Worm (Caenorhabditis elegans) whole organism, young adult: ENCODE results near the gene ttr-42.

Source experiments
- B0336.3 ChIP-seq: fragments of 200-800 bp; sonication (Bioruptor generic); IDR thresholded peaks from 2 replicates; pipeline ENCODE4 v1.3.6; 2022; ENCODE audit warnings: missing genetic modification characterization, missing compliant biosample characterization
- D2030.7 ChIP-seq: fragments of 200-800 bp; sonication (Bioruptor generic); IDR thresholded peaks from 2 replicates; pipeline ENCODE4 v1.3.6; 2022; ENCODE audit warnings: missing genetic modification reagents, missing genetic modification characterization, missing compliant biosample characterization
- F23B12.7 ChIP-seq: sonication (generic microtip); optimal IDR thresholded peaks from 2 replicates; lab custom pipeline; 2017; ENCODE audit warnings: missing genetic modification characterization, mild to moderate bottlenecking, missing compliant biosample characterization, antibody characterized with exemption, moderate library complexity; ENCODE audit not compliant: insufficient read depth
- F33H1.4 ChIP-seq: fragments of 200-800 bp; sonication (Bioruptor generic); IDR thresholded peaks from 2 replicates; pipeline ENCODE4 v1.3.6; 2022; ENCODE audit warnings: missing genetic modification reagents, missing genetic modification characterization, missing compliant biosample characterization
- F39B2.1 ChIP-seq: fragments of 200-800 bp; sonication (Bioruptor generic); IDR thresholded peaks from 2 replicates; pipeline ENCODE4 v1.3.6; 2022; ENCODE audit warnings: missing genetic modification reagents, missing genetic modification characterization, missing compliant biosample characterization
- F57C9.4 ChIP-seq: sonication (generic microtip); optimal IDR thresholded peaks from 2 replicates; lab custom pipeline; 2017; ENCODE audit warnings: mild to moderate bottlenecking, missing genetic modification characterization, missing compliant biosample characterization
- Y53G8AR.9 ChIP-seq: fragments of 200-800 bp; sonication (Bioruptor generic); conservative IDR thresholded peaks from 2 replicates; pipeline ENCODE4 v1.3.6; 2022; ENCODE audit warnings: missing genetic modification reagents, missing genetic modification characterization, missing compliant biosample characterization
- Y67H2A.10 ChIP-seq: fragments of 200-800 bp; sonication (Bioruptor generic); conservative IDR thresholded peaks from 2 replicates; pipeline ENCODE4 v1.3.6; 2022; ENCODE audit warnings: missing genetic modification reagents, missing genetic modification characterization, missing compliant biosample characterization
- Y95B8A.8 ChIP-seq: fragments of 200-800 bp; sonication (Bioruptor generic); IDR thresholded peaks from 2 replicates; pipeline ENCODE4 v1.3.6; 2022; ENCODE audit warnings: missing genetic modification reagents, missing genetic modification characterization, missing compliant biosample characterization
- ZK185.1 ChIP-seq: sonication (generic microtip); optimal IDR thresholded peaks from 2 replicates; lab custom pipeline; 2016; ENCODE audit warnings: mild to moderate bottlenecking, missing genetic modification characterization, missing compliant biosample characterization; ENCODE audit not compliant: poor library complexity, severe bottlenecking
- ama-1 ChIP-seq, 3 experiments: fragments of 150-350 bp in 1 of 3; sonication (generic microtip) in 2 of 3; optimal IDR thresholded peaks; 2 replicates each; lab custom pipeline; 2014 to 2018; ENCODE audit warnings: missing biosample characterization in 2 of 3, missing genetic modification characterization in 2 of 3, missing genetic modification reagents in 2 of 3
- aptf-2 ChIP-seq: fragments of 200-800 bp; sonication (Bioruptor generic); conservative IDR thresholded peaks from 2 replicates; pipeline ENCODE4 v1.3.6; 2022; ENCODE audit warnings: missing genetic modification reagents, missing genetic modification characterization, missing compliant biosample characterization
- atf-7 ChIP-seq: sonication (generic microtip); optimal IDR thresholded peaks from 2 replicates; lab custom pipeline; 2017; ENCODE audit warnings: mild to moderate bottlenecking, missing genetic modification characterization, missing compliant biosample characterization
- bed-2 ChIP-seq: fragments of 200-800 bp; sonication (Bioruptor generic); IDR thresholded peaks from 2 replicates; pipeline ENCODE4 v1.3.6; 2022; ENCODE audit warnings: missing genetic modification reagents, missing genetic modification characterization, missing compliant biosample characterization
- ccch-3 ChIP-seq: fragments of 200-800 bp; sonication (Bioruptor generic); optimal IDR thresholded peaks from 2 replicates; lab custom pipeline; 2018; ENCODE audit warnings: mild to moderate bottlenecking, missing genetic modification characterization, missing compliant biosample characterization
- cebp-2 ChIP-seq: fragments of 200-800 bp; sonication (Bioruptor generic); IDR thresholded peaks from 2 replicates; pipeline ENCODE4 v1.3.6; 2022; ENCODE audit warnings: missing genetic modification characterization, missing compliant biosample characterization
- ceh-58 ChIP-seq: fragments of 200-800 bp; sonication (Bioruptor generic); IDR thresholded peaks from 2 replicates; pipeline ENCODE4 v1.3.6; 2022; ENCODE audit warnings: missing genetic modification characterization, missing compliant biosample characterization
- ceh-91 ChIP-seq: fragments of 200-800 bp; sonication (Bioruptor generic); IDR thresholded peaks from 2 replicates; pipeline ENCODE4 v1.3.6; 2022; ENCODE audit warnings: missing genetic modification reagents, missing genetic modification characterization, missing compliant biosample characterization
- chd-7 ChIP-seq: sonication (generic microtip); optimal IDR thresholded peaks from 2 replicates; lab custom pipeline; 2016; ENCODE audit warnings: mild to moderate bottlenecking, missing genetic modification characterization, moderate library complexity, missing compliant biosample characterization
- die-1 ChIP-seq: sonication (generic microtip); optimal IDR thresholded peaks from 2 replicates; lab custom pipeline; 2016; ENCODE audit warnings: missing genotype, mild to moderate bottlenecking, missing genetic modification characterization, missing compliant biosample characterization
- dox-1 ChIP-seq: fragments of 200-800 bp; sonication (Bioruptor generic); IDR thresholded peaks from 2 replicates; pipeline ENCODE4 v1.3.6; 2022; ENCODE audit warnings: missing genetic modification reagents, missing genetic modification characterization, missing compliant biosample characterization
- dpff-1 ChIP-seq: sonication (generic microtip); optimal IDR thresholded peaks from 2 replicates; lab custom pipeline; 2017; ENCODE audit warnings: mild to moderate bottlenecking, missing genetic modification characterization, missing compliant biosample characterization
- ets-4 ChIP-seq: fragments of 200-800 bp; sonication (Bioruptor generic); optimal IDR thresholded peaks from 2 replicates; lab custom pipeline; 2018; ENCODE audit warnings: mild to moderate bottlenecking, missing genetic modification characterization, missing compliant biosample characterization
- gei-17 ChIP-seq: fragments of 200-800 bp; sonication (Bioruptor generic); optimal IDR thresholded peaks from 2 replicates; lab custom pipeline; 2018; ENCODE audit warnings: mild to moderate bottlenecking, missing genetic modification characterization, missing compliant biosample characterization
- hlh-12 ChIP-seq: sonication (generic microtip); optimal IDR thresholded peaks from 2 replicates; lab custom pipeline; 2016; ENCODE audit warnings: missing genetic modification characterization, missing compliant biosample characterization
- hrde-1 ChIP-seq: sonication (generic microtip); optimal IDR thresholded peaks from 2 replicates; lab custom pipeline; 2016; ENCODE audit warnings: missing genetic modification characterization, mild to moderate bottlenecking, missing compliant biosample characterization, moderate library complexity, missing genotype, missing genetic modification reagents, borderline replicate concordance
- let-607 ChIP-seq, 2 experiments: fragments of 200-800 bp in 1 of 2; sonication (Bioruptor generic) in 1 of 2; sonication (generic microtip) in 1 of 2; optimal IDR thresholded peaks; 2 replicates each; lab custom pipeline; 2016 to 2018; ENCODE audit warnings: mild to moderate bottlenecking in 2 of 2, missing compliant biosample characterization in 2 of 2, missing genetic modification characterization in 2 of 2, moderate library complexity in 2 of 2, missing genotype in 1 of 2
- lin-35 ChIP-seq, 3 experiments: fragments of 150-350 bp in 2 of 3; sonication (generic microtip) in 1 of 3; optimal IDR thresholded peaks; 2 replicates each; lab custom pipeline; 2014 to 2018; ENCODE audit warnings: missing biosample characterization in 3 of 3, missing genetic modification characterization in 3 of 3, missing genetic modification reagents in 3 of 3
- lin-40 ChIP-seq: sonication (generic microtip); optimal IDR thresholded peaks from 2 replicates; lab custom pipeline; 2016; ENCODE audit warnings: missing genetic modification characterization, mild to moderate bottlenecking, missing compliant biosample characterization, missing genotype, missing genetic modification reagents
- lin-54 ChIP-seq: fragments of 200-800 bp; sonication (Bioruptor generic); optimal IDR thresholded peaks from 2 replicates; lab custom pipeline; 2018; ENCODE audit warnings: mild to moderate bottlenecking, missing genetic modification characterization, missing compliant biosample characterization
- madf-10 ChIP-seq: sonication (generic microtip); optimal IDR thresholded peaks from 2 replicates; lab custom pipeline; 2016; ENCODE audit warnings: mild to moderate bottlenecking, missing genetic modification characterization, missing compliant biosample characterization
- madf-3 ChIP-seq: fragments of 200-800 bp; sonication (Bioruptor generic); IDR thresholded peaks from 2 replicates; pipeline ENCODE4 v1.3.6; 2022; ENCODE audit warnings: missing genetic modification reagents, missing genetic modification characterization, missing compliant biosample characterization
- madf-8 ChIP-seq: fragments of 200-800 bp; sonication (Bioruptor generic); conservative IDR thresholded peaks from 2 replicates; pipeline ENCODE4 v1.3.6; 2022; ENCODE audit warnings: missing genetic modification reagents, missing genetic modification characterization, missing compliant biosample characterization
- nhr-120 ChIP-seq: fragments of 200-800 bp; sonication (Bioruptor generic); IDR thresholded peaks from 2 replicates; pipeline ENCODE4 v1.3.6; 2022; ENCODE audit warnings: missing genetic modification characterization, missing compliant biosample characterization
- nhr-27 ChIP-seq: fragments of 200-800 bp; sonication (Bioruptor generic); optimal IDR thresholded peaks from 2 replicates; lab custom pipeline; 2018; ENCODE audit warnings: mild to moderate bottlenecking, missing genetic modification characterization, moderate library complexity, missing compliant biosample characterization
- nhr-80 ChIP-seq: sonication (generic microtip); optimal IDR thresholded peaks from 2 replicates; lab custom pipeline; 2016; ENCODE audit warnings: missing genetic modification characterization, missing compliant biosample characterization
- nhr-90 ChIP-seq: sonication (generic microtip); optimal IDR thresholded peaks from 2 replicates; lab custom pipeline; 2016; ENCODE audit warnings: missing genotype, mild to moderate bottlenecking, missing genetic modification characterization, missing compliant biosample characterization
- rpc-1 ChIP-seq, 2 experiments: fragments of 150-350 bp in 1 of 2; sonication (generic microtip) in 1 of 2; optimal IDR thresholded peaks; 2 replicates each; lab custom pipeline; 2014 to 2018; ENCODE audit warnings: missing biosample characterization in 1 of 2, missing genetic modification characterization in 1 of 2, missing genetic modification reagents in 1 of 2, missing genotype in 1 of 2
- sea-2 ChIP-seq: fragments of 200-800 bp; sonication (Bioruptor generic); IDR thresholded peaks from 2 replicates; pipeline ENCODE4 v1.3.6; 2022; ENCODE audit warnings: missing genetic modification characterization, missing compliant biosample characterization
- snpc-3.4 ChIP-seq: sonication (generic microtip); optimal IDR thresholded peaks from 2 replicates; lab custom pipeline; 2017; ENCODE audit warnings: missing genetic modification characterization, mild to moderate bottlenecking, missing compliant biosample characterization, antibody characterized with exemption, moderate library complexity, missing genotype, missing genetic modification reagents
- snpc-4 ChIP-seq, 5 experiments: fragments of 150-350 bp in 1 of 5; sonication (generic microtip) in 4 of 5; optimal IDR thresholded peaks; 2 replicates each; lab custom pipeline; 2014 to 2018; ENCODE audit warnings: missing genetic modification characterization in 5 of 5, missing biosample characterization in 3 of 5, antibody characterized with exemption in 2 of 5, mild to moderate bottlenecking in 2 of 5, missing compliant biosample characterization in 2 of 5, missing genotype in 2 of 5, moderate library complexity in 2 of 5, missing genetic modification reagents in 1 of 5
- tbp1 ChIP-seq: fragments of 200-800 bp; sonication (Bioruptor generic); optimal IDR thresholded peaks from 2 replicates; lab custom pipeline; 2018; ENCODE audit warnings: mild to moderate bottlenecking, missing genetic modification characterization, missing compliant biosample characterization
- ztf-22 ChIP-seq: fragments of 200-800 bp; sonication (Bioruptor generic); optimal IDR thresholded peaks from 2 replicates; lab custom pipeline; 2018; ENCODE audit warnings: mild to moderate bottlenecking, missing genetic modification characterization, moderate library complexity, missing compliant biosample characterization
- ztf-25 ChIP-seq: fragments of 200-800 bp; sonication (Bioruptor generic); IDR thresholded peaks from 2 replicates; pipeline ENCODE4 v1.3.6; 2022; ENCODE audit warnings: missing genetic modification reagents, missing genetic modification characterization, missing compliant biosample characterization
- ztf-26 ChIP-seq: sonication (generic microtip); optimal IDR thresholded peaks from 2 replicates; lab custom pipeline; 2017; ENCODE audit warnings: missing genetic modification characterization, missing compliant biosample characterization
- ztf-3 ChIP-seq: fragments of 200-800 bp; sonication (Bioruptor generic); optimal IDR thresholded peaks from 2 replicates; lab custom pipeline; 2018; ENCODE audit warnings: mild to moderate bottlenecking, missing genetic modification characterization, missing compliant biosample characterization
- ztf-6 ChIP-seq: fragments of 200-800 bp; sonication (Bioruptor generic); IDR thresholded peaks from 2 replicates; pipeline ENCODE4 v1.3.6; 2022; ENCODE audit warnings: missing genetic modification reagents, missing genetic modification characterization, missing compliant biosample characterization

Gene ttr-42

ce11 chrX:2569040-2569439 is 8.5 kb upstream of the ttr-42 start (continued):
- TF ChIP-seq sea-2 (GFP tag; lab: Robert Waterston, UW): no peak
- no peak for TF ChIP-seq ceh-91 (GFP tag; lab: Robert Waterston, UW)
- peak; percentile 72 for TF ChIP-seq atf-7 (tag; lab: Kevin White, UChicago)
- TF ChIP-seq F23B12.7 (tag; lab: Kevin White, UChicago): no peak
- no peak for TF ChIP-seq D2030.7 (GFP tag; lab: Robert Waterston, UW)
- TF ChIP-seq bed-2 (GFP tag; lab: Robert Waterston, UW): no peak
- TF ChIP-seq hrde-1: no peak
- peak; percentile 42 for TF ChIP-seq nhr-90 (tag; lab: Kevin White, UChicago)
- TF ChIP-seq let-607 (tag; optimal IDR thresholded peaks at IDR 0.05; lab: Kevin White, UChicago): peak; percentile 73 to 82
- TF ChIP-seq lin-35 (GFP tag; optimal IDR thresholded peaks at IDR 0.05; lab: Kevin White, UChicago): no peak
- TF ChIP-seq dox-1 (GFP tag; lab: Robert Waterston, UW): peak; percentile 62
- TF ChIP-seq madf-3 (GFP tag; lab: Robert Waterston, UW): no peak
- no peak for TF ChIP-seq madf-8 (GFP tag; lab: Robert Waterston, UW)
- TF ChIP-seq Y53G8AR.9 (GFP tag; lab: Robert Waterston, UW): 0 out of 2 replicates have a peak, but pooled peaks have one; percentile 46
- TF ChIP-seq chd-7: peak; percentile 22
- TF ChIP-seq cebp-2: no peak
- TF ChIP-seq B0336.3 (GFP tag; lab: Robert Waterston, UW): peak; percentile 81
- no peak for TF ChIP-seq ceh-58 (GFP tag; lab: Robert Waterston, UW)
- no peak for TF ChIP-seq Y67H2A.10
- TF ChIP-seq gei-17 (GFP tag; lab: Kevin White, UChicago): no peak
- no peak for TF ChIP-seq Y95B8A.8 (GFP tag; lab: Robert Waterston, UW)
- no peak for TF ChIP-seq rpc-1 (optimal IDR thresholded peaks at IDR 0.05; lab: Kevin White, UChicago)
- no peak for TF ChIP-seq rpc-1 (tag; optimal IDR thresholded peaks at IDR 0.05; lab: Kevin White, UChicago)
- no peak for TF ChIP-seq ztf-6 (GFP tag; lab: Robert Waterston, UW)
- TF ChIP-seq ets-4: peak; percentile 66
- TF ChIP-seq madf-10 (tag; lab: Kevin White, UChicago): peak; percentile 55
- TF ChIP-seq ztf-22 (GFP tag; lab: Kevin White, UChicago): peak; percentile 73
- TF ChIP-seq snpc-3.4 (tag; lab: Kevin White, UChicago): no peak
- TF ChIP-seq F33H1.4: no peak
- TF ChIP-seq snpc-4 (GFP tag; optimal IDR thresholded peaks at IDR 0.05; lab: Kevin White, UChicago): no peak
- no peak for TF ChIP-seq snpc-4 (tag; optimal IDR thresholded peaks at IDR 0.05; lab: Kevin White, UChicago)
- TF ChIP-seq lin-54: no peak
- TF ChIP-seq ZK185.1: peak; percentile 6
- peak; percentile 99 for TF ChIP-seq nhr-80 (tag; lab: Kevin White, UChicago)
- TF ChIP-seq aptf-2 (GFP tag; lab: Robert Waterston, UW): no peak
- TF ChIP-seq nhr-27 (tag; lab: Kevin White, UChicago): no peak
- no peak for TF ChIP-seq F57C9.4 (tag; lab: Kevin White, UChicago)
- TF ChIP-seq ama-1 (optimal IDR thresholded peaks at IDR 0.05; lab: Kevin White, UChicago): no peak
- TF ChIP-seq ama-1 (GFP tag; optimal IDR thresholded peaks at IDR 0.05; lab: Kevin White, UChicago): no peak
- TF ChIP-seq ztf-26 (tag; lab: Kevin White, UChicago): no peak
- peak; percentile 53 for TF ChIP-seq lin-40 (tag; lab: Kevin White, UChicago)
- TF ChIP-seq ztf-25 (GFP tag; lab: Robert Waterston, UW): no peak
- TF ChIP-seq tbp1: peak; percentile 37
- TF ChIP-seq nhr-120 (GFP tag; lab: Robert Waterston, UW): no peak
- no peak for TF ChIP-seq ccch-3
- no peak for TF ChIP-seq ztf-3 (GFP tag; lab: Kevin White, UChicago)
- no peak for TF ChIP-seq dpff-1 (tag; lab: Kevin White, UChicago)
- no peak for TF ChIP-seq F39B2.1
- TF ChIP-seq hlh-12: no peak
- no peak for TF ChIP-seq die-1 (tag; lab: Kevin White, UChicago)
- TF ChIP-seq, all 124 proteins: peak for 17
